Fruit fly (Drosophila melanogaster): ENCODE results near the gene CG6638.

The CG6638 gene

DNA sequence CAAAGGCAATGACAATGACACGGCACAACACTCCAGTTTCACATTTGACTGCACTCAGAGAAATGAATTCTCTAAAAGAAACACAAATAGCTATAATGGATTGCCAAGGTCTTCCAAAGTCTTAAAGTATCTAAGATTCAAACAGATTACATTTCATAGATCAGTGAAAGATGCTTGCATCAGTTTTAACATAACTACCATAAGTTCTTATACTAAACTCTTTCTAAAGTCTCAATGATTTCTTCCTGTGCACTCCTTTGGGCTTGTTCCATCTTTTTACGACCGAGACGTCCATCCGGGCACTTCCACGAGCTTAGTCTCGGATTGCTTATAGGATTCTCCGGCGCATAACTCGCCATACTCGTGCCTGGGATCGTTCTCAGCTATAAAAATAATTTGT lies 33.7 kb downstream of the CG6638 start (continued):
- TF ChIP-seq CG12391 (tag; optimal IDR thresholded peaks at IDR 0.05), result peak; percentile 32
- TF ChIP-seq phol (tag; optimal IDR thresholded peaks at IDR 0.05), result peak; percentile 24
- no peak for TF ChIP-seq oc (tag; optimal IDR thresholded peaks at IDR 0.05)
- TF ChIP-seq CG31441 (GFP tag; IDR thresholded peaks at IDR 0.05), result 0 out of 2 replicates have a peak, but pooled peaks have one; percentile 32
- TF ChIP-seq CG10979 (tag; optimal IDR thresholded peaks at IDR 0.05), result peak; percentile 42
- TF ChIP-seq Hmr (GFP tag; optimal IDR thresholded peaks at IDR 0.05), result no peak
- TF ChIP-seq croc (GFP tag; conservative IDR thresholded peaks at IDR 0.05), result no peak
- TF ChIP-seq gsb (GFP tag; IDR thresholded peaks at IDR 0.05), result no peak
- TF ChIP-seq Oli (tag; optimal IDR thresholded peaks at IDR 0.05), result peak; percentile 26
- TF ChIP-seq Xbp1 (GFP tag; optimal IDR thresholded peaks at IDR 0.05), result peak; percentile 12
- peak in 1 of 2 experiments; percentile 13 for TF ChIP-seq chif (GFP tag; optimal IDR thresholded peaks at IDR 0.05)
- no peak for TF ChIP-seq CG11696 (GFP tag; IDR thresholded peaks at IDR 0.05)
- TF ChIP-seq hb (GFP tag; IDR thresholded peaks at IDR 0.05; ENCODE audit: partially characterized antibody), result no peak
- TF ChIP-seq gem (tag; optimal IDR thresholded peaks at IDR 0.05), result peak; percentile 55
- TF ChIP-seq CG4424 (GFP tag; optimal IDR thresholded peaks at IDR 0.05), result no peak
- no peak for TF ChIP-seq Vsx1 (GFP tag; optimal IDR thresholded peaks at IDR 0.05)
- TF ChIP-seq CG32767 (GFP tag; IDR thresholded peaks at IDR 0.05), result 0 out of 2 replicates have a peak, but pooled peaks have one; percentile 8
- peak; percentile 6 for TF ChIP-seq D19A (tag; optimal IDR thresholded peaks at IDR 0.05)
- TF ChIP-seq CG30403 (GFP tag; optimal IDR thresholded peaks at IDR 0.05), result peak; percentile 17
- peak; percentile 10 for TF ChIP-seq Ssrp (tag; optimal IDR thresholded peaks at IDR 0.05)
- no peak for TF ChIP-seq mld (GFP tag; IDR thresholded peaks at IDR 0.05; ENCODE audit: partially characterized antibody)
- peak; percentile 52 for TF ChIP-seq sens (GFP tag)
- TF ChIP-seq E2f2 (GFP tag; IDR thresholded peaks at IDR 0.05), result peak; percentile 24; the same call in 1 of the 2 replicates
- peak; percentile 20 for TF ChIP-seq CG17829 (tag; optimal IDR thresholded peaks at IDR 0.05)
- peak; percentile 20 for TF ChIP-seq CG9727 (GFP tag; optimal IDR thresholded peaks at IDR 0.05)
- TF ChIP-seq CG1602 (GFP tag; optimal IDR thresholded peaks at IDR 0.05), result peak; percentile 12
- no peak for TF ChIP-seq tap (tag; optimal IDR thresholded peaks at IDR 0.05)
- TF ChIP-seq disco-r (GFP tag; optimal IDR thresholded peaks at IDR 0.05), result no peak
- TF ChIP-seq ATbp (GFP tag; optimal IDR thresholded peaks at IDR 0.05), result peak; percentile 6
- no peak for TF ChIP-seq jumu (GFP tag; optimal IDR thresholded peaks at IDR 0.05)
- TF ChIP-seq D (optimal IDR thresholded peaks at IDR 0.05), result no peak
- TF ChIP-seq D (GFP tag; optimal IDR thresholded peaks at IDR 0.05), result peak; percentile 13
- no peak for TF ChIP-seq CG14965 (GFP tag; optimal IDR thresholded peaks at IDR 0.05; ENCODE audit: borderline replicate concordance)
- TF ChIP-seq pho (GFP tag; optimal IDR thresholded peaks at IDR 0.05), result no peak
- TF ChIP-seq HmgZ (tag; optimal IDR thresholded peaks at IDR 0.05), result no peak
- no peak for TF ChIP-seq dimm (GFP tag; IDR thresholded peaks at IDR 0.05)
- TF ChIP-seq CG2712 (tag; optimal IDR thresholded peaks at IDR 0.05), result peak; percentile 13

DNA sequence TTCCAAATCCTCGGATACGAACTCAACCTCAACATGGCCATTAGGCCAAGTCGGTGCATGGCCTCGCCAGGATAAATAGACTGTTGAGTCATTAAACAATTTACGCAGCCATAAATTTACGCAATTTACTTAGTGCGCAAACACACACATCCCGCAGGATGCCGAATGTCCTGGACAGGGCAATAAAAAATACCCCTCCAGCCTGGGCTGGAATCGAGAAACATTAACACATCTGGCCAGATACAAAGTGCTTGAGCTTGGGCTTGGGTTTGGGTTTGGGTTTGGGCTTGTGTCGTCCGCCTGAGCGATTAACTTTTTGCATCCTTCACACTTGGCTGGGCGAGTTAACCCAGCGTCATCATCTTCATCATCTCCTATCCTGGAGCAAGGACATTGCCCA lies 34.2 kb downstream of the CG6638 start:
- TF ChIP-seq tll (GFP tag; optimal IDR thresholded peaks at IDR 0.05) (peak in 1 of 2 experiments; percentile 52), tgo (GFP tag; IDR thresholded peaks at IDR 0.05) (no peak), cad (GFP tag; optimal IDR thresholded peaks at IDR 0.05) (peak; percentile 69)

DNA sequence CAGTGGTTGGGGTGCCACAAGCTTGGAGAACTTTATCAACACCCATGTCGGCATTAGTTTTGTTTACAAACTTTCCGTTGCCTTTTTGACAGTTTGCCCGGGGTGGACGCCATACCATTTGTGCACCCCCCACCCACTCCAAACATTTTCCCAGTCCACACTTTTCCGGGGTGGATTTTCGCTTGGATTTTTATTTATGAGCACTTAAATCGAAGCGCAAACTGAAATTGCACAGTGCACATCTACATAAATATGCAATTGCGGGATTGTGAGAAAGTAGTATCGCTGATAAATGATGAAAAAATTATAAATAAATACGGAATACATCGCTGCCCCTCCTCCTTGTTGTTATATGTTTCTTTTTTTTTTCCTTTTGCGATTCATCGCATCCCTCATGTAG lies 35.4 kb downstream of the CG6638 start:
- TF ChIP-seq pros (GFP tag; optimal IDR thresholded peaks at IDR 0.05), result peak; percentile 51
- TF ChIP-seq trem (tag; optimal IDR thresholded peaks at IDR 0.05), result no peak
- peak; percentile 51 for TF ChIP-seq nerfin-1 (tag; optimal IDR thresholded peaks at IDR 0.05)
- no peak for TF ChIP-seq Tbp (GFP tag; optimal IDR thresholded peaks at IDR 0.05)
- TF ChIP-seq CG34376 (GFP tag; optimal IDR thresholded peaks at IDR 0.05), result no peak
- TF ChIP-seq CG1647 (GFP tag; optimal IDR thresholded peaks at IDR 0.05), result no peak
- no peak for TF ChIP-seq ssp (GFP tag; IDR thresholded peaks at IDR 0.05)
